Worm (Caenorhabditis elegans): Measurements from ENCODE around the gene ins-34.

DNA sequence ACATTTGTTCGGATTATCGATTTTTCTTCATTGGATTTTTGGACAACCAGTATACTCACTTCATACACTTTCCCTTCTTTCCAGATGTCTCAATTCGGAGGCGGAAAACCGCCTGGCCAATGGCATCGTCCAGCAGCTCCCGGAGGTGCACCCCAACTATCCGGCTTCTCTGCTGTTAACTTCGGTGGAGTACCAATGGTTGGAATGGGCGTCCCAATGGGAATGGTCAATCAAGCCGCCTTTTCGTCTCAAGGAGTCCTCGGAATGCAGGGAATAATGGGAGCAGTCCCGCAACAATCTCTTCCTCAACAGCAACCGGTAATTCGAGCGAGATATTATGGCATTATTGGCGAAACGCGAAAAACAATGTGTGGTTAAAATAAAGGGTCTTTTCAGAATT, 34.9 kb upstream of the ins-34 start, which contains the start of gene ccar-1:
- TF ChIP-seq nhr-2 (tag; optimal IDR thresholded peaks at IDR 0.05) = no peak
- no peak for TF ChIP-seq ztf-11 (tag; optimal IDR thresholded peaks at IDR 0.05)
- TF ChIP-seq elt-3 (tag; optimal IDR thresholded peaks at IDR 0.05) = no peak

Measured in whole organism, mixed stage, embryonic.